Fruit fly (Drosophila melanogaster) whole organism, pupa: Measurements from ENCODE around the gene ScpX.

Experiments used
- CG10348 ChIP-seq: fragments of 200-800 bp; sonication (Bioruptor generic); IDR thresholded peaks from 2 replicates; pipeline ENCODE4 v1.3.6; 2022; ENCODE audit warnings: missing biosample characterization, missing genetic modification characterization
- CG12605 ChIP-seq: fragments of 200-800 bp; sonication (Bioruptor generic); IDR thresholded peaks from 2 replicates; pipeline ENCODE4 v1.3.6; 2022; ENCODE audit warnings: missing biosample characterization, missing genetic modification characterization
- CG13204 ChIP-seq: fragments of 200-800 bp; sonication (Bioruptor generic); optimal IDR thresholded peaks from 2 replicates; lab custom pipeline; 2018; ENCODE audit warnings: missing biosample characterization, mild to moderate bottlenecking, missing genetic modification characterization, moderate library complexity
- CG14655 ChIP-seq: fragments of 200-800 bp; sonication (Bioruptor generic); optimal IDR thresholded peaks from 3 replicates; lab custom pipeline; 2017; ENCODE audit warnings: mild to moderate bottlenecking, missing biosample characterization, missing genetic modification reagents, missing genetic modification characterization
- CG15710 ChIP-seq: fragments of 200-800 bp; sonication (Bioruptor generic); optimal IDR thresholded peaks from 2 replicates; lab custom pipeline; 2018; ENCODE audit warnings: missing biosample characterization, mild to moderate bottlenecking, missing genetic modification characterization, moderate library complexity
- CG17806 ChIP-seq: fragments of 200-800 bp; sonication (Bioruptor generic); optimal IDR thresholded peaks from 2 replicates; lab custom pipeline; 2018; ENCODE audit warnings: missing biosample characterization, mild to moderate bottlenecking, missing genetic modification characterization, moderate library complexity
- CG32121 ChIP-seq: fragments of 200-800 bp; sonication (Bioruptor generic); IDR thresholded peaks from 2 replicates; pipeline ENCODE4 v1.3.6; 2022; ENCODE audit warnings: missing biosample characterization, missing genetic modification characterization
- CG34367 ChIP-seq: fragments of 200-800 bp; sonication (Bioruptor generic); optimal IDR thresholded peaks from 2 replicates; lab custom pipeline; 2018; ENCODE audit warnings: missing biosample characterization, mild to moderate bottlenecking, missing genetic modification characterization
- CG4496 ChIP-seq: fragments of 200-800 bp; sonication (Bioruptor generic); IDR thresholded peaks from 3 replicates; pipeline ENCODE4 v1.3.6; 2022; ENCODE audit warnings: missing biosample characterization, missing genetic modification characterization
- CG8159 ChIP-seq: fragments of 200-800 bp; sonication (Bioruptor generic); optimal IDR thresholded peaks from 3 replicates; lab custom pipeline; 2018; ENCODE audit warnings: missing biosample characterization, mild to moderate bottlenecking, missing genetic modification characterization, moderate library complexity
- CG8301 ChIP-seq: fragments of 200-800 bp; sonication (Bioruptor generic); optimal IDR thresholded peaks from 2 replicates; lab custom pipeline; 2018; ENCODE audit warnings: missing biosample characterization, mild to moderate bottlenecking, missing genetic modification characterization
- CG9948 ChIP-seq: fragments of 200-800 bp; sonication (Bioruptor generic); optimal IDR thresholded peaks from 2 replicates; lab custom pipeline; 2018; ENCODE audit warnings: missing biosample characterization, mild to moderate bottlenecking, missing genetic modification characterization, moderate library complexity
- D1 ChIP-seq: fragments of 200-800 bp; sonication (Bioruptor generic); optimal IDR thresholded peaks from 2 replicates; lab custom pipeline; 2018; ENCODE audit warnings: missing biosample characterization, mild to moderate bottlenecking, missing genetic modification characterization, moderate library complexity
- EcR ChIP-seq: fragments of 200-800 bp; sonication (Bioruptor generic); optimal IDR thresholded peaks from 3 replicates; lab custom pipeline; 2019; ENCODE audit warnings: missing biosample characterization, missing genetic modification characterization, mild to moderate bottlenecking, moderate library complexity, missing genetic modification reagents
- Ets98B ChIP-seq: fragments of 200-800 bp; sonication (Bioruptor generic); IDR thresholded peaks from 2 replicates; pipeline ENCODE4 v1.3.6; 2022; ENCODE audit warnings: missing biosample characterization, missing genetic modification characterization
- Pif1A ChIP-seq: fragments of 200-800 bp; sonication (Bioruptor generic); optimal IDR thresholded peaks from 3 replicates; lab custom pipeline; 2016; ENCODE audit warnings: missing biosample characterization, missing genetic modification characterization
- Pif1B ChIP-seq: fragments of 200-800 bp; sonication (Bioruptor generic); optimal IDR thresholded peaks from 3 replicates; lab custom pipeline; 2016; ENCODE audit warnings: missing biosample characterization, missing genetic modification characterization
- Snoo ChIP-seq: fragments of 200-800 bp; sonication (Bioruptor generic); optimal IDR thresholded peaks from 3 replicates; lab custom pipeline; 2017; ENCODE audit warnings: missing biosample characterization, mild to moderate bottlenecking, missing genetic modification characterization, inconsistent platforms
- fd96Ca ChIP-seq: fragments of 200-800 bp; sonication (Bioruptor generic); IDR thresholded peaks from 3 replicates; pipeline ENCODE4 v1.3.6; 2022; ENCODE audit warnings: missing biosample characterization, missing genetic modification characterization
- gl ChIP-seq: fragments of 200-800 bp; sonication (Bioruptor generic); optimal IDR thresholded peaks from 2 replicates; lab custom pipeline; 2018; ENCODE audit warnings: missing biosample characterization, mild to moderate bottlenecking, missing genetic modification characterization
- rn ChIP-seq: fragments of 200-800 bp; sonication (Bioruptor generic); IDR thresholded peaks from 2 replicates; pipeline ENCODE4 v1.3.6; 2022; ENCODE audit warnings: missing biosample characterization, missing genetic modification characterization

The ScpX gene

DNA sequence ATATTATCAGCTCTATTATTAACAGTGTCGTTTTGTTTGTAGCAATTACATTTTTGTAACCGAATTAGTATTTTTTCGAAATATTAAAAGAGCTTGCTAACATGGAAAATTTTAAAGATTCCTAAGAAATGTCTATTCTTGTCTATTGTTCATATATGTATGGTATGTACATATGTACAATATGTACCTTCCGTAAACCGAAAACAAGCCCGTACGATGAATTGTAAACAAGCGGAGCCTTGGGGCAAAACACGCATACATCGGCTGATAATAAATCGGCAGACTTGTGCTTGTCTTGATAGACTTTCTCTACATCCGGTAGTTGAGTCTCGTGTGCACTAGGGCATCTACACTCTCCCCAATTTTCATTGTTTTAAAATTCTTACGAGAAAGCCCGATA lies 8.2 kb upstream of the ScpX start:
- no peak for TF ChIP-seq D1 (tag; lab: Kevin White, UChicago)
- no peak for TF ChIP-seq CG8301 (tag; lab: Kevin White, UChicago)
- TF ChIP-seq CG9948 (tag; lab: Kevin White, UChicago) = no peak
- no peak for TF ChIP-seq CG34367 (tag; lab: Kevin White, UChicago)
- TF ChIP-seq CG10348 (GFP tag; lab: Robert Waterston, UW) = no peak
- TF ChIP-seq CG32121 (GFP tag; lab: Robert Waterston, UW) = no peak
- no peak for TF ChIP-seq CG4496 (GFP tag; lab: Robert Waterston, UW)
- no peak for TF ChIP-seq Pif1A (GFP tag; lab: Kevin White, UChicago)
- TF ChIP-seq Ets98B = no peak
- TF ChIP-seq CG17806 (tag; lab: Kevin White, UChicago) = no peak
- no peak for TF ChIP-seq Snoo (tag; lab: Kevin White, UChicago)
- TF ChIP-seq rn (GFP tag; lab: Robert Waterston, UW) = no peak
- no peak for TF ChIP-seq Pif1B (GFP tag; lab: Kevin White, UChicago)
- TF ChIP-seq CG14655 = no peak
- TF ChIP-seq CG8159 (tag; lab: Kevin White, UChicago) = no peak

DNA sequence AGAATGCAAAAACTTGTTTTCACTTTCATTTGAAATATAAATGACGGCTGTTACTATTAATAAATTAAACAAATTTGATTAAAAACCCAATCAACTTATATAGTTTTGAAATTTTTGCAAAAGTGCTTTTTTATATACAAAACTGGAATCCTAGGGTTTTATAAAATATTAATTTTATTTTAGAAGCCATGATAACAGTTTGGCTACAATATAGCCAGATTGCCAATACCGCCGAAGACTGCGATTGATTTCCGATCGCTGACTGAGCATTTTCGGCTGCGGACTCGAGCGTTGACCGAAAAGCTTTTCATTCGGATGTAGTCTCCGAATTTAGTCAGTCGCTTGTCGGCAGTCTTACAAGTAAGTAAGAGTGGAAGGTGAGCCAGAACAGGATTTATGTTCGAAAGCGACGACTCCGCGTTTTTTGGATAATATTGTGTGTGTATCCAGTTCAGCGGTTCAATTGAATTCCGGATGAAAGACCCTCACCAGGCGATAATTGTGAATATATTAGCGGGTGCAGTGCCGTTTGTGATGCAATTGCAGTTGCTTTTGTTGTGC lies 7.7 kb upstream of the ScpX start, which contains the start of gene Ugt36D1:
Ugt36D1 (plus strand) TSS at position 306 of the 561 bp plus-strand sequence.
- no peak for TF ChIP-seq CG12605 (GFP tag; lab: Robert Waterston, UW)
- TF ChIP-seq CG4496 (GFP tag; lab: Robert Waterston, UW) = peak; percentile 48; the same call in 1 of the 3 replicates
- peak; percentile 80 for TF ChIP-seq EcR (GFP tag; lab: Kevin White, UChicago)
- TF ChIP-seq CG32121 (GFP tag; lab: Robert Waterston, UW) = 0 out of 2 replicates have a peak, but pooled peaks have one; percentile 20
- TF ChIP-seq CG8159 (tag; lab: Kevin White, UChicago) = no peak
- TF ChIP-seq Snoo (tag; lab: Kevin White, UChicago) = peak; percentile 25
- peak; percentile 27 for TF ChIP-seq Pif1B (GFP tag; lab: Kevin White, UChicago)
- peak; percentile 31; the same call in 1 of the 2 replicates for TF ChIP-seq Ets98B

DNA sequence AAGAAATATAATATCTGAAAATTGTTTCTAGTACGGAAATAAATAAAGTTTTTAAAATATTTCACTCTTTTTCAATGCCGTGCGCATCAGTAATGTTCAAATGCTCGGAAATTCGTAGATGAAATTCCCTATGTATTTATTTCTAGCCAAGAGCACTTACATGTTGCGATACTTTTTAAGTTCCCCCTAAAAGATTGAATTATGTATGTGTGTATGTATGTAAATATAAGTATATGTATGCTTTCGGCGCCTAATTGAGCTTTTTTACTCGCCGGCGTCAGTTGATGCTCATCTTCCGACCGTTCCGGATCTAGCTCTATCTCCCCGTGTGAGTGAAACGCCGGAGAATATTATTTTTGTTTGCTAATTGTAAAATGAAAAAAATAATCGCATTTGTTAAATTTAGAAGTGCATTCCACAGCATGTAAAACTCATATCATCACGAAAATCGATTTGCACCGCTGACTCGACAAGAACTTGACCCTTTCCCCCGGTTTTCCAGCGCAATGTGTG lies 4.5 kb upstream of the ScpX start, which contains the start of gene Ugt36E1:
Ugt36E1 (plus strand) TSS at position 275 of the 513 bp plus-strand sequence.
- TF ChIP-seq fd96Ca (GFP tag; lab: Robert Waterston, UW) = no peak
- TF ChIP-seq rn (GFP tag; lab: Robert Waterston, UW) = no peak
- TF ChIP-seq CG15710 (tag; lab: Kevin White, UChicago) = no peak
- no peak for TF ChIP-seq CG17806 (tag; lab: Kevin White, UChicago)
- no peak for TF ChIP-seq Pif1A (GFP tag; lab: Kevin White, UChicago)

- TF ChIP-seq CG14655 = no peak
- no peak for TF ChIP-seq Pif1B (GFP tag; lab: Kevin White, UChicago)
- no peak for TF ChIP-seq CG4496 (GFP tag; lab: Robert Waterston, UW)
- TF ChIP-seq CG9948 (tag; lab: Kevin White, UChicago) = no peak
- TF ChIP-seq CG8159 (tag; lab: Kevin White, UChicago) = no peak
- no peak for TF ChIP-seq EcR (GFP tag; lab: Kevin White, UChicago)
- TF ChIP-seq gl (tag; lab: Kevin White, UChicago) = no peak
- no peak for TF ChIP-seq Ets98B
- no peak for TF ChIP-seq CG10348 (GFP tag; lab: Robert Waterston, UW)
- TF ChIP-seq CG13204 (GFP tag; lab: Kevin White, UChicago) = no peak
- TF ChIP-seq CG15710 (tag; lab: Kevin White, UChicago) = no peak
- TF ChIP-seq D1 (tag; lab: Kevin White, UChicago) = no peak
- TF ChIP-seq rn (GFP tag; lab: Robert Waterston, UW) = no peak
- TF ChIP-seq CG32121 (GFP tag; lab: Robert Waterston, UW) = no peak
- TF ChIP-seq CG34367 (tag; lab: Kevin White, UChicago) = no peak
Measured at dm6 chr2L:18834525-18834924, 3.5 kb downstream of the ScpX start.

DNA sequence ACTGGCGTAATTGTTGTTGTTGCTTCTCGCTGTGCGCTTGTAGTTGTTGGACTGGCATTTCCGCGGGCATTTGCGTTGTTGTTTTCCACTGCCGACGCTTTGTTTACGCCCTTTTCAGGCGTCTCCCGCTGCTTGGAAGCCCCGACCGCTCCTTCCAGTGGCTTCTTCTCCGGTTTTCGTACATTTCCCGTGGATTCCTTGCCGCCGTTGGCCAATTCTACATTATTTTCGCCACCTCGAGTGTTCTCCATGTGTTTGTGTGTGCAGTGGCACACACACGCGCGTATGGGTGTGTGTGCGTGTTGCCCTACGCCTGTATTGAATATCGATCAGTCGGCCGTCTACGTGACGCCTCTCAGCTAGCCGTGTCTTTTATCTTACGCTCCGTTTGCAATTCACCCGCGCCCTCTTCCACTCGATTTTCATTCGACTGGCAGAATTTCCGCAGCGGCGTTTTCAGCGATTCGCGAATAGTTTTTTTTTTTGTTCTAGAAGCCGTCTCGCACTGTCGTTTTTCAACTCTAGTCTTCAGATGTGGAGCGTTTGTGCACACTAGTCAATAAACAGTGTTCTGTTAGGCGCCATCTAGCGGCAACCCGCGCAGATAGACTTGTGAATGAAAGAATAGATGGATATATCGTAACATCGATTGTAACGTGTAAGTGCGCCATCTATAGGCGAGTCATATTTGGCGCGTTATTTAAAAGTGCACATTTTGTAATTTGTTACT lies 8.3 kb downstream of the ScpX start, which contains the start of gene CG10600:
CG10600 (minus strand) TSS at position 537 of the 730 bp plus-strand sequence.
- TF ChIP-seq CG15710 (tag; lab: Kevin White, UChicago) (peak; percentile 33), CG34367 (tag; lab: Kevin White, UChicago) (peak; percentile 11), CG32121 (GFP tag; lab: Robert Waterston, UW) (peak; percentile 56), fd96Ca (GFP tag; lab: Robert Waterston, UW) (peak; percentile 72), CG9948 (tag; lab: Kevin White, UChicago) (peak; percentile 10), D1 (tag; lab: Kevin White, UChicago) (no peak), CG8301 (tag; lab: Kevin White, UChicago) (peak; percentile 27), gl (tag; lab: Kevin White, UChicago) (no peak), EcR (GFP tag; lab: Kevin White, UChicago) (no peak), Ets98B (peak; percentile 44), Pif1A (GFP tag; lab: Kevin White, UChicago) (no peak), Snoo (tag; lab: Kevin White, UChicago) (peak; percentile 63), CG10348 (GFP tag; lab: Robert Waterston, UW) (no peak), CG17806 (tag; lab: Kevin White, UChicago) (peak; percentile 29), CG8159 (tag; lab: Kevin White, UChicago) (no peak), CG4496 (GFP tag; lab: Robert Waterston, UW) (peak; percentile 55; the same call in 1 of the 3 replicates), rn (GFP tag; lab: Robert Waterston, UW) (no peak), CG13204 (GFP tag; lab: Kevin White, UChicago) (no peak), CG12605 (GFP tag; lab: Robert Waterston, UW) (no peak), CG14655 (no peak), Pif1B (GFP tag; lab: Kevin White, UChicago) (peak; percentile 63)
